Worm (Caenorhabditis elegans) whole organism, young adult: ENCODE data around the gene str-243.

ENCODE experiments used
- Y79H2A.3 ChIP-seq: fragments of 200-800 bp; sonication (Bioruptor generic); conservative IDR thresholded peaks from 2 replicates; pipeline ENCODE4 v1.3.6; 2022; ENCODE audit warnings: missing genetic modification reagents, missing genetic modification characterization, missing compliant biosample characterization
- aptf-2 ChIP-seq: fragments of 200-800 bp; sonication (Bioruptor generic); conservative IDR thresholded peaks from 2 replicates; pipeline ENCODE4 v1.3.6; 2022; ENCODE audit warnings: missing genetic modification reagents, missing genetic modification characterization, missing compliant biosample characterization
- ceh-100 ChIP-seq: fragments of 200-800 bp; sonication (Bioruptor generic); IDR thresholded peaks from 2 replicates; pipeline ENCODE4 v1.3.6; 2022; ENCODE audit warnings: missing genetic modification reagents, missing genetic modification characterization, missing compliant biosample characterization
- dpl-1 ChIP-seq: fragments of 150-350 bp; optimal IDR thresholded peaks from 2 replicates; lab custom pipeline; 2014; ENCODE audit warnings: missing biosample characterization, missing genetic modification reagents, missing genetic modification characterization
- efl-1 ChIP-seq: fragments of 150-350 bp; optimal IDR thresholded peaks from 2 replicates; lab custom pipeline; 2014; ENCODE audit warnings: missing biosample characterization, missing genetic modification reagents, missing genetic modification characterization
- nfya-1 ChIP-seq: sonication (generic microtip); optimal IDR thresholded peaks from 2 replicates; lab custom pipeline; 2017; ENCODE audit warnings: antibody characterized with exemption, missing compliant biosample characterization, missing genetic modification characterization, borderline replicate concordance; ENCODE audit not compliant: insufficient read depth
- snpc-1.1 ChIP-seq: sonication (generic microtip); optimal IDR thresholded peaks from 2 replicates; lab custom pipeline; 2017; ENCODE audit warnings: missing genetic modification characterization, mild to moderate bottlenecking, missing compliant biosample characterization, antibody characterized with exemption, moderate library complexity, missing genotype, missing genetic modification reagents; ENCODE audit not compliant: insufficient read depth

DNA sequence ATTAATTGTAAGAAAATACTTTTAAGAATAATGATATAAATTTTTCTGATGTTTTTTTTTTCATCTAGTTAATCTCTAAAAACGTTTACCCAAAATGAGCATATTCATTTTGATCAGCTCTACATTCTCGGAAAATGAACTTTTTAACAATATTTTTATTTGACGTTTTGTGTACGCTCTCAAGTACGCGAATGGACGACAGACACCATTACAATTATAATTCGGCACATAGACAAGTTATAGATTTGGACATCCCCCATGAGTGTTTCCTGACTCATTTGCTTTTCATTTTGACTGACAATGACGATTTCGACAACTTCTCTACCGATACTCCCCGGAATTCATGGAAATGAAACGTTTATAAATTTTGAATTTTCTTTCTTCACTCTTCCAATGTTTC lies 23.4 kb upstream of the str-243 start, which contains the start of gene sru-27:
- no peak for TF ChIP-seq ceh-100 (GFP tag; lab: Robert Waterston, UW)
- TF ChIP-seq snpc-1.1 (tag; lab: Kevin White, UChicago), result no peak
- no peak for TF ChIP-seq dpl-1
- no peak for TF ChIP-seq nfya-1
- no peak for TF ChIP-seq efl-1 (GFP tag; lab: Kevin White, UChicago)
- no peak for TF ChIP-seq Y79H2A.3 (GFP tag; lab: Robert Waterston, UW)
- TF ChIP-seq aptf-2 (GFP tag; lab: Robert Waterston, UW), result no peak
